Worm (Caenorhabditis elegans): Measurements from ENCODE around the gene cup-14.

DNA sequence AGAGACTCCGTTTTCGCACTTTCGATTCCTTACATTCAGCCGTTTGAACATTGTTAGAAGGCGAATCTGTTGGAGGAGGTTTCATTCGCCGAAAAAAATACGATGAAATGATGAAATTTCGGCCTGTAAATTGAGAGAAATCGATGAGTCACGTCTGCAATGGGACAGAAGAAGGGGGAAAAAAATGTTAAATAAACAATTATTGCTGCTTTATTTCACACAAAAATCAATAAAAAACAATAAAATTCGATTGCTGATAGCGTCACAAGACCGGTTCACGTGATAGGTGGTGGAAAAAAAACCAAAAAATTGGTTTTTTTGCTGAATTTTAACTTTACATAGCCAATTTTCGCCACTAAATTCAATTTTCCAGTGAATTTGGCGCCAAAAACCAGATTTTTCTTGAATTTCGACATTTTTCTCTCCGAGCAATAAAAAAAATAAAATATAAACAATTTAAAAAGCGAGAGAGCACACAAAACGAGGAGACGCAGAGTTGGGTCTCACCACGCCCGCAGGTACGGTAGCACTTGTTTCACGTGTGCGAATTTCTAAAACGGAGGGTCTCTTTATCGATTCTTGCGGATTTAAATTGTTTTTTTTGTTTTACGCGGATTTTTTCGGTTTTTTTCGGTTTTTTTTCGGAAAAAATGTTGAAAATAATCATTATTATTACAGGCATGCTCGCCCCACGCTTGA lies at the start of gene cup-14, which contains the start of gene ndub-8:
- TF ChIP-seq Y56A3A.18 (GFP tag; IDR thresholded peaks at IDR 0.05) (peak; percentile 20; the same call in 1 of the 2 replicates), F33H1.4 (GFP tag; IDR thresholded peaks at IDR 0.05) (peak; percentile 99), snpc-1.3 (tag; optimal IDR thresholded peaks at IDR 0.05; ENCODE audit: insufficient read depth) (peak; percentile 85), unc-62 (GFP tag; optimal IDR thresholded peaks at IDR 0.05) (no peak), gei-17 (GFP tag; optimal IDR thresholded peaks at IDR 0.05) (peak; percentile 9), snpc-3.4 (tag; optimal IDR thresholded peaks at IDR 0.05) (peak; percentile 89), zim-3 (tag; optimal IDR thresholded peaks at IDR 0.05) (no peak), nfya-2 (GFP tag; IDR thresholded peaks at IDR 0.05) (no peak), tlf-1 (GFP tag; optimal IDR thresholded peaks at IDR 0.05) (peak; percentile 83), ceh-58 (GFP tag; IDR thresholded peaks at IDR 0.05) (no peak), ztf-25 (GFP tag; IDR thresholded peaks at IDR 0.05) (no peak)
